Fruit fly (Drosophila melanogaster) whole organism, prepupa: ENCODE measurements around the gene CG13901.

Source experiments
- Blimp-1 ChIP-seq: fragments of 200-800 bp; sonication (Bioruptor generic); optimal IDR thresholded peaks from 3 replicates; lab custom pipeline; 2017; ENCODE audit warnings: missing biosample characterization, missing genetic modification characterization, mild to moderate bottlenecking, moderate library complexity, missing genetic modification reagents
- CG10669 ChIP-seq: fragments of 200-800 bp; sonication (Bioruptor generic); optimal IDR thresholded peaks from 3 replicates; lab custom pipeline; 2018; ENCODE audit warnings: missing biosample characterization, mild to moderate bottlenecking, missing genetic modification characterization, moderate library complexity
- CG32006 ChIP-seq: fragments of 200-800 bp; sonication (Bioruptor generic); optimal IDR thresholded peaks from 3 replicates; lab custom pipeline; 2017; ENCODE audit warnings: missing biosample characterization, mild to moderate bottlenecking, missing genetic modification characterization
- CG34406 ChIP-seq: fragments of 200-800 bp; sonication (Bioruptor generic); optimal IDR thresholded peaks from 3 replicates; lab custom pipeline; 2016; ENCODE audit warnings: missing biosample characterization, missing genetic modification characterization
- CG3919 ChIP-seq: fragments of 200-800 bp; sonication (Bioruptor generic); optimal IDR thresholded peaks from 3 replicates; lab custom pipeline; 2016; ENCODE audit warnings: missing biosample characterization, missing genetic modification characterization
- pdm3 ChIP-seq: fragments of 200-800 bp; sonication (Bioruptor generic); optimal IDR thresholded peaks from 3 replicates; lab custom pipeline; 2016; ENCODE audit warnings: missing biosample characterization, missing genetic modification characterization

- TF ChIP-seq CG10669 (no peak), CG3919 (peak; percentile 8), CG32006 (GFP tag; lab: Kevin White, UChicago) (peak; percentile 13), CG34406 (GFP tag; lab: Kevin White, UChicago) (peak; percentile 47), Blimp-1 (GFP tag; lab: Kevin White, UChicago) (no peak), pdm3 (GFP tag; lab: Kevin White, UChicago) (peak; percentile 22)
Measured at dm6 chr3L:820975-821598, 16.5 kb downstream of the CG13901 start.
